Worm (Caenorhabditis elegans): ENCODE results near the gene srh-74.

DNA sequence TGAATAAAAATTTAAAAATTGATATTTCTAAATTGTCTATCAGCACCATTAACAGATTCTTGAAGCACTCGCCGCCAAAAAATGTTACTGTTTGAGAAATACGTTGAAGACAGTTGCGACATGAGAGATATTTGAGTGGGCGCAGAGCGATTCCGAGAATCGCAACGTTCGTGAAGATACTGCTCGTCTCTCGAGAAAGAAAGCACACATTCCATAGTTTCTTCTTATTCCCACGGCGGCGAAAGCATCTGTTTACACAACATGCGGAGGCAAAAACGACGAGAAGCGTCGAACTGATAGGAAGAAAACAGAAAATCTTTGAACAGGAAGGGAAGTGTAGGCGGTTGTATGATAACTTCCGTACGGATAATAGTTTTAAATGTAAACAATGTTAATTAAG, 33.9 kb upstream of the srh-74 start:
- no peak for TF ChIP-seq him-1 (tag; optimal IDR thresholded peaks at IDR 0.05)
- TF ChIP-seq W03F9.2 (tag; optimal IDR thresholded peaks at IDR 0.05): no peak
- TF ChIP-seq dao-5 (tag; optimal IDR thresholded peaks at IDR 0.05): no peak

All from whole organism, L4/young adult.